Fruit fly (Drosophila melanogaster) whole organism, embryonic: Measurements from ENCODE around the gene osk.

ENCODE experiments used
- Ada2b ChIP-seq: fragments of 200-800 bp; sonication (Bioruptor generic); IDR thresholded peaks from 2 replicates; pipeline ENCODE4 v1.3.6; 2022; ENCODE audit warnings: missing biosample characterization, missing genetic modification characterization
- Atf-2 ChIP-seq: fragments of 200-800 bp; sonication (Bioruptor generic); optimal IDR thresholded peaks from 2 replicates; lab custom pipeline; 2016; ENCODE audit warnings: missing biosample characterization, missing genetic modification characterization
- CG10321 ChIP-seq: fragments of 200-800 bp; sonication (Bioruptor generic); IDR thresholded peaks from 2 replicates; pipeline ENCODE4 v1.3.6; 2022; ENCODE audit warnings: missing biosample characterization, missing genetic modification characterization
- CG10366 ChIP-seq: fragments of 200-800 bp; sonication (Bioruptor generic); IDR thresholded peaks from 2 replicates; pipeline ENCODE4 v1.3.6; 2022; ENCODE audit warnings: missing biosample characterization, missing genetic modification characterization
- CG12391 ChIP-seq: fragments of 200-800 bp; sonication (Bioruptor generic); optimal IDR thresholded peaks from 3 replicates; lab custom pipeline; 2018; ENCODE audit warnings: missing biosample characterization, mild to moderate bottlenecking, missing genetic modification characterization, moderate library complexity
- CG14014 ChIP-seq: fragments of 200-800 bp; sonication (Bioruptor generic); IDR thresholded peaks from 2 replicates; pipeline ENCODE4 v1.3.6; 2022; ENCODE audit warnings: missing biosample characterization, missing genetic modification characterization
- CG17359 ChIP-seq: fragments of 200-800 bp; sonication (Bioruptor generic); optimal IDR thresholded peaks from 3 replicates; lab custom pipeline; 2018; ENCODE audit warnings: missing biosample characterization, mild to moderate bottlenecking, missing genetic modification characterization, moderate library complexity
- CG18262 ChIP-seq: fragments of 200-800 bp; optimal IDR thresholded peaks from 3 replicates; lab custom pipeline; 2019; ENCODE audit warnings: missing biosample characterization, mild to moderate bottlenecking, missing genetic modification characterization, moderate library complexity
- CG2120 ChIP-seq: fragments of 200-800 bp; sonication (Bioruptor generic); optimal IDR thresholded peaks from 3 replicates; lab custom pipeline; 2016; ENCODE audit warnings: missing biosample characterization, missing genetic modification characterization
- CG2199 ChIP-seq: fragments of 200-800 bp; sonication (Bioruptor generic); IDR thresholded peaks from 3 replicates; pipeline ENCODE4 v1.3.6; 2022; ENCODE audit warnings: missing biosample characterization, missing genetic modification characterization
- CG2889 ChIP-seq: fragments of 200-800 bp; sonication (Bioruptor generic); IDR thresholded peaks from 3 replicates; pipeline ENCODE4 v1.3.6; 2022; ENCODE audit warnings: missing biosample characterization, missing genetic modification characterization
- CG4617 ChIP-seq: fragments of 200-800 bp; sonication (Bioruptor generic); optimal IDR thresholded peaks from 3 replicates; lab custom pipeline; 2016; ENCODE audit warnings: missing biosample characterization, missing genetic modification characterization, borderline replicate concordance
- CG8924 ChIP-seq: fragments of 200-800 bp; optimal IDR thresholded peaks from 3 replicates; lab custom pipeline; 2019; ENCODE audit warnings: missing biosample characterization, mild to moderate bottlenecking, missing genetic modification characterization, moderate library complexity
- CG9817 ChIP-seq: fragments of 200-800 bp; sonication (Bioruptor generic); optimal IDR thresholded peaks from 2 replicates; lab custom pipeline; 2018; ENCODE audit warnings: missing biosample characterization, mild to moderate bottlenecking, missing genetic modification characterization, moderate library complexity
- CTCF ChIP-seq: fragments of 200-800 bp; sonication (Bioruptor generic); optimal IDR thresholded peaks from 2 replicates; lab custom pipeline; 2017; ENCODE audit warnings: missing biosample characterization, mild to moderate bottlenecking, missing genetic modification characterization, moderate library complexity
- CrebB ChIP-seq: fragments of 200-800 bp; sonication (Bioruptor generic); optimal IDR thresholded peaks from 3 replicates; lab custom pipeline; 2018; ENCODE audit warnings: missing biosample characterization, mild to moderate bottlenecking, missing genetic modification characterization
- D19A ChIP-seq: fragments of 200-800 bp; optimal IDR thresholded peaks from 3 replicates; lab custom pipeline; 2019; ENCODE audit warnings: missing biosample characterization, mild to moderate bottlenecking, missing genetic modification characterization, moderate library complexity
- Dip3 ChIP-seq: fragments of 200-800 bp; sonication (Bioruptor generic); optimal IDR thresholded peaks from 3 replicates; lab custom pipeline; 2016; ENCODE audit warnings: missing biosample characterization, missing genetic modification characterization
- Dll ChIP-seq: fragments of 200-800 bp; sonication (Bioruptor generic); IDR thresholded peaks from 4 replicates; pipeline ENCODE4 v1.3.6; 2022; ENCODE audit warnings: missing biosample characterization, missing genetic modification characterization; ENCODE audit not compliant: partially characterized antibody
- Dref ChIP-seq: fragments of 200-800 bp; sonication (Bioruptor generic); IDR thresholded peaks from 2 replicates; pipeline ENCODE4 v1.3.6; 2022; ENCODE audit warnings: missing biosample characterization, missing genetic modification characterization
- E2f2 ChIP-seq: fragments of 200-800 bp; sonication (Bioruptor generic); IDR thresholded peaks from 2 replicates; pipeline ENCODE4 v1.3.6; 2022; ENCODE audit warnings: missing biosample characterization, missing genetic modification characterization
- Fer2 ChIP-seq: fragments of 200-800 bp; sonication (Bioruptor generic); optimal IDR thresholded peaks from 2 replicates; lab custom pipeline; 2018; ENCODE audit warnings: missing biosample characterization, mild to moderate bottlenecking, missing genetic modification characterization, moderate library complexity
- Hr51 ChIP-seq, 2 experiments: fragments of 200-800 bp; sonication (Bioruptor generic); optimal IDR thresholded peaks; 2 replicates in 1 of 2; 3 replicates in 1 of 2; lab custom pipeline; 2016 to 2018; ENCODE audit warnings: missing biosample characterization in 2 of 2, missing genetic modification characterization in 2 of 2, mild to moderate bottlenecking in 1 of 2, moderate library complexity in 1 of 2
- Mad ChIP-seq: fragments of 200-800 bp; sonication (Bioruptor generic); optimal IDR thresholded peaks from 2 replicates; lab custom pipeline; 2016; ENCODE audit warnings: missing biosample characterization, missing genetic modification characterization
- NC2β ChIP-seq: fragments of 200-800 bp; sonication (Bioruptor generic); optimal IDR thresholded peaks from 2 replicates; lab custom pipeline; 2016; ENCODE audit warnings: missing biosample characterization, missing genetic modification characterization
- NFAT ChIP-seq: fragments of 200-800 bp; sonication (Bioruptor generic); IDR thresholded peaks from 2 replicates; pipeline ENCODE4 v1.3.6; 2022; ENCODE audit warnings: missing biosample characterization, missing genetic modification characterization
- Nf-YC ChIP-seq: fragments of 200-800 bp; optimal IDR thresholded peaks from 3 replicates; lab custom pipeline; 2019; ENCODE audit warnings: missing biosample characterization, mild to moderate bottlenecking, missing genetic modification characterization, moderate library complexity
- PHDP ChIP-seq: fragments of 200-800 bp; sonication (Bioruptor generic); optimal IDR thresholded peaks from 3 replicates; lab custom pipeline; 2018; ENCODE audit warnings: missing biosample characterization, mild to moderate bottlenecking, missing genetic modification characterization, moderate library complexity
- Rfx ChIP-seq: fragments of 200-800 bp; sonication (Bioruptor generic); IDR thresholded peaks from 2 replicates; pipeline ENCODE4 v1.3.6; 2022; ENCODE audit warnings: missing biosample characterization, missing genetic modification characterization
- Usf ChIP-seq: fragments of 200-800 bp; sonication (Bioruptor generic); optimal IDR thresholded peaks from 2 replicates; lab custom pipeline; 2017; ENCODE audit warnings: missing genotype, missing biosample characterization, missing genetic modification characterization
- ato ChIP-seq: fragments of 200-800 bp; sonication (Bioruptor generic); IDR thresholded peaks from 2 replicates; pipeline ENCODE4 v1.3.6; 2022; ENCODE audit warnings: missing biosample characterization, missing genetic modification characterization; ENCODE audit not compliant: partially characterized antibody
- bbx ChIP-seq: fragments of 200-800 bp; sonication (Bioruptor generic); IDR thresholded peaks from 2 replicates; pipeline ENCODE4 v1.3.6; 2022; ENCODE audit warnings: missing biosample characterization, missing genetic modification characterization; ENCODE audit not compliant: partially characterized antibody
- chif ChIP-seq, 2 experiments: fragments of 200-800 bp; sonication (Bioruptor generic); optimal IDR thresholded peaks; 3 replicates each; lab custom pipeline; 2016; ENCODE audit warnings: missing biosample characterization in 2 of 2, missing genetic modification characterization in 2 of 2
- dimm ChIP-seq: fragments of 200-800 bp; sonication (Bioruptor generic); IDR thresholded peaks from 2 replicates; pipeline ENCODE4 v1.3.6; 2022; ENCODE audit warnings: missing biosample characterization, missing genetic modification characterization
- fu2 ChIP-seq: fragments of 200-800 bp; sonication (Bioruptor generic); optimal IDR thresholded peaks from 2 replicates; lab custom pipeline; 2016; ENCODE audit warnings: missing biosample characterization, missing genetic modification characterization
- gfzf ChIP-seq: fragments of 200-800 bp; sonication (Bioruptor generic); optimal IDR thresholded peaks from 2 replicates; lab custom pipeline; 2016; ENCODE audit warnings: missing biosample characterization, mild to moderate bottlenecking, missing genetic modification characterization, moderate library complexity
- gro ChIP-seq: fragments of 200-800 bp; sonication (Bioruptor generic); optimal IDR thresholded peaks from 2 replicates; lab custom pipeline; 2016; ENCODE audit warnings: missing biosample characterization, missing genetic modification characterization
- jumu ChIP-seq: fragments of 200-800 bp; sonication (Bioruptor generic); optimal IDR thresholded peaks from 3 replicates; lab custom pipeline; 2016; ENCODE audit warnings: missing biosample characterization, missing genetic modification characterization
- lbe ChIP-seq: fragments of 200-800 bp; sonication (Bioruptor generic); optimal IDR thresholded peaks from 2 replicates; lab custom pipeline; 2016; ENCODE audit warnings: missing biosample characterization, mild to moderate bottlenecking, missing genetic modification characterization
- lilli ChIP-seq: fragments of 200-800 bp; sonication (Bioruptor generic); optimal IDR thresholded peaks from 3 replicates; lab custom pipeline; 2016; ENCODE audit warnings: missing biosample characterization, missing genetic modification characterization
- maf-S ChIP-seq: fragments of 200-800 bp; sonication (Bioruptor generic); optimal IDR thresholded peaks from 2 replicates; lab custom pipeline; 2016; ENCODE audit warnings: missing biosample characterization, missing genetic modification characterization
- mirr ChIP-seq: fragments of 200-800 bp; sonication (Bioruptor generic); optimal IDR thresholded peaks from 3 replicates; lab custom pipeline; 2018; ENCODE audit warnings: missing biosample characterization, mild to moderate bottlenecking, missing genetic modification characterization
- pzg ChIP-seq: fragments of 200-800 bp; sonication (Bioruptor generic); optimal IDR thresholded peaks from 3 replicates; lab custom pipeline; 2018; ENCODE audit warnings: missing biosample characterization, mild to moderate bottlenecking, missing genetic modification characterization, moderate library complexity
- run ChIP-seq: fragments of 200-800 bp; sonication (Bioruptor generic); optimal IDR thresholded peaks from 3 replicates; lab custom pipeline; 2018; ENCODE audit warnings: missing biosample characterization, mild to moderate bottlenecking, missing genetic modification characterization
- sens ChIP-seq: fragments of 200-800 bp; sonication (Bioruptor generic); peaks from one replicate; lab custom pipeline; 2016; ENCODE audit warnings: missing biosample characterization, missing genetic modification characterization
- trem ChIP-seq: fragments of 200-800 bp; optimal IDR thresholded peaks from 3 replicates; lab custom pipeline; 2019; ENCODE audit warnings: missing biosample characterization, mild to moderate bottlenecking, missing genetic modification characterization, moderate library complexity
- unc-4 ChIP-seq: fragments of 200-800 bp; sonication (Bioruptor generic); IDR thresholded peaks from 2 replicates; pipeline ENCODE4 v1.3.6; 2022; ENCODE audit warnings: missing biosample characterization, missing genetic modification characterization; ENCODE audit not compliant: partially characterized antibody
- vfl ChIP-seq: fragments of 200-800 bp; sonication (Bioruptor generic); optimal IDR thresholded peaks from 2 replicates; lab custom pipeline; 2016; ENCODE audit warnings: missing biosample characterization, missing genetic modification characterization
- wor ChIP-seq: fragments of 200-800 bp; sonication (Bioruptor generic); IDR thresholded peaks from 2 replicates; pipeline ENCODE4 v1.3.6; 2022; ENCODE audit warnings: missing biosample characterization, missing genetic modification characterization
- zen2 ChIP-seq: fragments of 200-800 bp; sonication (Bioruptor generic); IDR thresholded peaks from 3 replicates; pipeline ENCODE4 v1.3.6; 2022; ENCODE audit warnings: missing biosample characterization, missing genetic modification characterization; ENCODE audit not compliant: partially characterized antibody

osk gene

DNA sequence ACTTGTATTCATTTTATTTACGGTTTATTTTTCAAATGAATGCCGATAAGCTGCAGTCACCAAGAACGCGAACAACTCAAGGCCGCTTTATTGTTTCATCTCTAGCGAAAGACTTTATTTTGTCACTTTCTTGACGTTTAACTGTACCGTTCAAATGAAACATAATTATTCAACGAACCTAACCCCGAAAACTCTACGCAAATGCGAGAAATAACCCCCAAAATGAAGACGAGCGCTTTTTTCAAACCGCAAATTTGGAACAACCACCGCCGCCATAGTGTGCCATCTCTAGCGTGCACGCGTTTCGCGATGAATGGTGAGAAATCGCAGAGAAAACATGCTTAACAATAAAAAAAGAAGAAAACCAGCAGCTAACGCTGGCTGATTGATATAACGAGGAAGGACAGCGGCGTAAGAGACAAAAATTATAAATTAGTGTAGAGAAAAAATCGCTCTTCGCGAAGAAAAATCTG, 49.7 kb downstream of the osk start, which contains the start of gene CG11970 (continued):
- TF ChIP-seq pzg (GFP tag; lab: Kevin White, UChicago) = peak; percentile 57
- peak; percentile 84 for TF ChIP-seq sens (GFP tag; lab: Kevin White, UChicago)
- TF ChIP-seq CG8924 (tag; lab: Kevin White, UChicago) = peak; percentile 11
- TF ChIP-seq wor (GFP tag; lab: Robert Waterston, UW) = no peak
- TF ChIP-seq Ada2b (GFP tag; lab: Robert Waterston, UW) = peak; percentile 16; the same call in 1 of the 2 replicates
- peak; percentile 68 for TF ChIP-seq CG2120 (GFP tag; lab: Kevin White, UChicago)
- TF ChIP-seq gro = peak; percentile 12
- peak; percentile 55 for TF ChIP-seq Dip3 (GFP tag; lab: Kevin White, UChicago)
- TF ChIP-seq vfl (GFP tag; lab: Kevin White, UChicago) = peak; percentile 18
- TF ChIP-seq PHDP = no peak
- TF ChIP-seq lbe = no peak
- peak; percentile 32 for TF ChIP-seq fu2
- no peak; the same call in 2 of the 3 replicates for TF ChIP-seq zen2 (GFP tag; lab: Robert Waterston, UW)
- peak in 1 of 2 experiments; percentile 7 for TF ChIP-seq chif (GFP tag; optimal IDR thresholded peaks at IDR 0.05; lab: Kevin White, UChicago)
- peak; percentile 32 for TF ChIP-seq CG12391
- no peak for TF ChIP-seq run
- TF ChIP-seq E2f2 (GFP tag; lab: Robert Waterston, UW) = peak; percentile 86
- peak; percentile 42 for TF ChIP-seq gfzf (GFP tag; lab: Kevin White, UChicago)
- TF ChIP-seq CTCF = peak; percentile 3
- TF ChIP-seq trem (tag; lab: Kevin White, UChicago) = peak; percentile 13
- no peak for TF ChIP-seq D19A (tag; lab: Kevin White, UChicago)
- peak; percentile 56; the same call in 1 of the 2 replicates for TF ChIP-seq Rfx (GFP tag; lab: Robert Waterston, UW)
- peak; percentile 71 for TF ChIP-seq Dll (GFP tag; lab: Robert Waterston, UW)
- peak; percentile 37 for TF ChIP-seq CG18262
- peak; percentile 22 for TF ChIP-seq jumu (GFP tag; lab: Kevin White, UChicago)
- no peak for TF ChIP-seq CrebB
- TF ChIP-seq CG2889 (GFP tag; lab: Robert Waterston, UW) = 0 out of 3 replicates have a peak, but pooled peaks have one; percentile 30
- peak; percentile 11 for TF ChIP-seq NC2β
- TF ChIP-seq Usf (GFP tag; lab: Kevin White, UChicago) = no peak
- 0 out of 2 replicates have a peak, but pooled peaks have one; percentile 28 for TF ChIP-seq bbx (GFP tag; lab: Robert Waterston, UW)
- TF ChIP-seq CG4617 = peak; percentile 69
- TF ChIP-seq ato (GFP tag; lab: Robert Waterston, UW) = 0 out of 2 replicates have a peak, but pooled peaks have one; percentile 19
- TF ChIP-seq Atf-2 (GFP tag; lab: Kevin White, UChicago) = peak; percentile 17
- peak; percentile 22 for TF ChIP-seq Fer2 (tag; lab: Kevin White, UChicago)
- peak; percentile 56 for TF ChIP-seq lilli (GFP tag; lab: Kevin White, UChicago)
- no peak for TF ChIP-seq mirr
- no peak for TF ChIP-seq Mad (GFP tag; lab: Kevin White, UChicago)
- 0 out of 3 replicates have a peak, but pooled peaks have one; percentile 49 for TF ChIP-seq CG2199 (GFP tag; lab: Robert Waterston, UW)
- peak; percentile 26; the same call in 1 of the 2 replicates for TF ChIP-seq CG10366 (GFP tag; lab: Robert Waterston, UW)
- TF ChIP-seq dimm (GFP tag; lab: Robert Waterston, UW) = no peak
- TF ChIP-seq Nf-YC (tag; lab: Kevin White, UChicago) = peak; percentile 44
- 0 out of 2 replicates have a peak, but pooled peaks have one; percentile 17 for TF ChIP-seq CG14014
- TF ChIP-seq maf-S = no peak
- peak; percentile 57 for TF ChIP-seq Dref (GFP tag; lab: Robert Waterston, UW)
- TF ChIP-seq unc-4 = peak; percentile 40; the same call in 1 of the 2 replicates
- no peak for TF ChIP-seq CG17359 (tag; lab: Kevin White, UChicago)
- TF ChIP-seq CG10321 = no peak
- peak; percentile 49 for TF ChIP-seq CG9817 (tag; lab: Kevin White, UChicago)
- TF ChIP-seq Hr51 (GFP tag; optimal IDR thresholded peaks at IDR 0.05; lab: Kevin White, UChicago) = peak in 1 of 2 experiments; percentile 43
- peak; percentile 48; the same call in 1 of the 2 replicates for TF ChIP-seq NFAT
